Worm (Caenorhabditis elegans) whole organism, L2 larva: ENCODE results near the gene gtf-2A2.

Experiments used
- F13H6.1 ChIP-seq: sonication (generic microtip); optimal IDR thresholded peaks from 2 replicates; lab custom pipeline; 2016; ENCODE audit warnings: missing genetic modification characterization, missing compliant biosample characterization
- R02D3.7 ChIP-seq: fragments of 150-350 bp; optimal IDR thresholded peaks from 2 replicates; lab custom pipeline; 2014; ENCODE audit warnings: missing biosample characterization, missing genetic modification characterization
- Y55F3AM.14 ChIP-seq: fragments of 200-800 bp; sonication (Bioruptor generic); optimal IDR thresholded peaks from 2 replicates; lab custom pipeline; 2018; ENCODE audit warnings: mild to moderate bottlenecking, missing genetic modification characterization, missing compliant biosample characterization
- ZK546.5 ChIP-seq: sonication (generic microtip); optimal IDR thresholded peaks from 2 replicates; lab custom pipeline; 2017; ENCODE audit warnings: missing biosample characterization, missing genetic modification characterization
- alr-1 ChIP-seq: fragments of 150-350 bp; optimal IDR thresholded peaks from 2 replicates; lab custom pipeline; 2014; ENCODE audit warnings: missing biosample characterization, missing genetic modification characterization
- aly-2 ChIP-seq: fragments of 150-350 bp; optimal IDR thresholded peaks from 2 replicates; lab custom pipeline; 2014; ENCODE audit warnings: missing biosample characterization, missing genetic modification characterization
- ama-1 ChIP-seq: fragments of 150-350 bp; optimal IDR thresholded peaks from 2 replicates; lab custom pipeline; 2018; ENCODE audit warnings: inconsistent platforms
- blmp-1 ChIP-seq: sonication (generic microtip); optimal IDR thresholded peaks from 2 replicates; lab custom pipeline; 2017; ENCODE audit warnings: missing genetic modification characterization, mild to moderate bottlenecking, missing compliant biosample characterization, antibody characterized with exemption, moderate library complexity; ENCODE audit not compliant: insufficient read depth
- ceh-16 ChIP-seq: fragments of 150-350 bp; optimal IDR thresholded peaks from 2 replicates; lab custom pipeline; 2014; ENCODE audit warnings: missing biosample characterization, missing genetic modification characterization
- ceh-82 ChIP-seq: fragments of 150-350 bp; optimal IDR thresholded peaks from 2 replicates; lab custom pipeline; 2014; ENCODE audit warnings: missing biosample characterization, missing genetic modification characterization
- crh-2 ChIP-seq: sonication (generic microtip); optimal IDR thresholded peaks from 2 replicates; lab custom pipeline; 2017; ENCODE audit warnings: missing biosample characterization, missing genetic modification characterization
- egl-27 ChIP-seq: sonication (generic microtip); optimal IDR thresholded peaks from 3 replicates; lab custom pipeline; 2017; ENCODE audit warnings: missing biosample characterization, missing genetic modification reagents, missing genetic modification characterization
- elt-1 ChIP-seq: fragments of 150-350 bp; optimal IDR thresholded peaks from 2 replicates; lab custom pipeline; 2014; ENCODE audit warnings: missing biosample characterization, missing genetic modification characterization
- fos-1 ChIP-seq: fragments of 150-350 bp; optimal IDR thresholded peaks from 2 replicates; lab custom pipeline; 2014; ENCODE audit warnings: missing biosample characterization, missing genetic modification characterization
- gmeb-1 ChIP-seq: fragments of 150-350 bp; optimal IDR thresholded peaks from 2 replicates; lab custom pipeline; 2014; ENCODE audit warnings: missing biosample characterization, missing genetic modification characterization
- lin-11 ChIP-seq: fragments of 150-350 bp; sonication (generic microtip); optimal IDR thresholded peaks from 2 replicates; lab custom pipeline; 2014; ENCODE audit warnings: missing biosample characterization, missing genetic modification characterization, inconsistent platforms, mixed read lengths
- lin-13 ChIP-seq: fragments of 150-350 bp; optimal IDR thresholded peaks from 2 replicates; lab custom pipeline; 2014; ENCODE audit warnings: missing biosample characterization, missing genetic modification reagents, missing genetic modification characterization
- lin-39 ChIP-seq: fragments of 150-350 bp; optimal IDR thresholded peaks from 2 replicates; lab custom pipeline; 2014; ENCODE audit warnings: missing biosample characterization, missing genetic modification reagents, missing genetic modification characterization
- lsy-2 ChIP-seq, 2 experiments: fragments of 150-350 bp in 1 of 2; sonication (generic microtip) in 1 of 2; optimal IDR thresholded peaks; 2 replicates each; lab custom pipeline; 2014 to 2017; ENCODE audit warnings: missing biosample characterization in 2 of 2, missing genetic modification characterization in 2 of 2
- mab-5 ChIP-seq: fragments of 150-350 bp; optimal IDR thresholded peaks from 2 replicates; lab custom pipeline; 2014; ENCODE audit warnings: missing biosample characterization, missing genetic modification characterization
- mbf-1 ChIP-seq: sonication (generic microtip); optimal IDR thresholded peaks from 2 replicates; lab custom pipeline; 2017; ENCODE audit warnings: missing biosample characterization, missing genetic modification characterization
- mdl-1 ChIP-seq, 2 experiments: fragments of 150-350 bp in 1 of 2; sonication (generic microtip) in 1 of 2; optimal IDR thresholded peaks; 2 replicates each; lab custom pipeline; 2017; ENCODE audit warnings: missing biosample characterization in 2 of 2, missing genetic modification characterization in 2 of 2
- nhr-10 ChIP-seq: sonication (generic microtip); optimal IDR thresholded peaks from 2 replicates; lab custom pipeline; 2017; ENCODE audit warnings: missing biosample characterization, missing genetic modification characterization
- nhr-12 ChIP-seq: fragments of 150-350 bp; optimal IDR thresholded peaks from 2 replicates; lab custom pipeline; 2014; ENCODE audit warnings: missing biosample characterization, missing genetic modification characterization
- nhr-237 ChIP-seq: fragments of 150-350 bp; optimal IDR thresholded peaks from 2 replicates; lab custom pipeline; 2014; ENCODE audit warnings: missing biosample characterization, missing genetic modification characterization
- nhr-25 ChIP-seq: fragments of 150-350 bp; sonication (generic microtip); optimal IDR thresholded peaks from 3 replicates; lab custom pipeline; 2014; ENCODE audit warnings: missing biosample characterization, missing genetic modification characterization
- nhr-6 ChIP-seq: fragments of 150-350 bp; optimal IDR thresholded peaks from 2 replicates; lab custom pipeline; 2014; ENCODE audit warnings: missing biosample characterization, missing genetic modification characterization
- nhr-77 ChIP-seq: fragments of 150-350 bp; optimal IDR thresholded peaks from 2 replicates; lab custom pipeline; 2014; ENCODE audit warnings: missing biosample characterization, missing genetic modification characterization
- sma-3 ChIP-seq: sonication (generic microtip); optimal IDR thresholded peaks from 2 replicates; lab custom pipeline; 2016; ENCODE audit warnings: missing genetic modification reagents, missing genetic modification characterization, missing compliant biosample characterization
- sma-9 ChIP-seq, 2 experiments: fragments of 150-350 bp in 1 of 2; sonication (generic microtip) in 1 of 2; optimal IDR thresholded peaks; 2 replicates each; lab custom pipeline; 2014 to 2016; ENCODE audit warnings: missing genetic modification characterization in 2 of 2, mild to moderate bottlenecking in 1 of 2, missing biosample characterization in 1 of 2, missing compliant biosample characterization in 1 of 2, missing genetic modification reagents in 1 of 2, moderate library complexity in 1 of 2
- snpc-4 ChIP-seq: fragments of 150-350 bp; optimal IDR thresholded peaks from 2 replicates; lab custom pipeline; 2014; ENCODE audit warnings: missing biosample characterization, missing genetic modification characterization
- unc-39 ChIP-seq: fragments of 150-350 bp; optimal IDR thresholded peaks from 2 replicates; lab custom pipeline; 2014; ENCODE audit warnings: missing biosample characterization, missing genetic modification characterization
- unc-55 ChIP-seq: fragments of 150-350 bp; sonication (generic microtip); optimal IDR thresholded peaks from 3 replicates; lab custom pipeline; 2014; ENCODE audit warnings: missing biosample characterization, missing genetic modification reagents, missing genetic modification characterization
- zag-1 ChIP-seq: fragments of 150-350 bp; optimal IDR thresholded peaks from 2 replicates; lab custom pipeline; 2014; ENCODE audit warnings: missing biosample characterization, missing genetic modification characterization
- ztf-1 ChIP-seq: fragments of 200-800 bp; sonication (Bioruptor generic); conservative IDR thresholded peaks from 2 replicates; pipeline ENCODE4 v1.3.6; 2022; ENCODE audit warnings: missing genetic modification characterization, missing compliant biosample characterization
- ztf-11 ChIP-seq: sonication (generic microtip); optimal IDR thresholded peaks from 2 replicates; lab custom pipeline; 2017; ENCODE audit warnings: missing biosample characterization, missing genetic modification characterization
- ztf-4 ChIP-seq: fragments of 150-350 bp; optimal IDR thresholded peaks from 2 replicates; lab custom pipeline; 2014; ENCODE audit warnings: missing biosample characterization, missing genetic modification characterization

gtf-2A2 gene

DNA sequence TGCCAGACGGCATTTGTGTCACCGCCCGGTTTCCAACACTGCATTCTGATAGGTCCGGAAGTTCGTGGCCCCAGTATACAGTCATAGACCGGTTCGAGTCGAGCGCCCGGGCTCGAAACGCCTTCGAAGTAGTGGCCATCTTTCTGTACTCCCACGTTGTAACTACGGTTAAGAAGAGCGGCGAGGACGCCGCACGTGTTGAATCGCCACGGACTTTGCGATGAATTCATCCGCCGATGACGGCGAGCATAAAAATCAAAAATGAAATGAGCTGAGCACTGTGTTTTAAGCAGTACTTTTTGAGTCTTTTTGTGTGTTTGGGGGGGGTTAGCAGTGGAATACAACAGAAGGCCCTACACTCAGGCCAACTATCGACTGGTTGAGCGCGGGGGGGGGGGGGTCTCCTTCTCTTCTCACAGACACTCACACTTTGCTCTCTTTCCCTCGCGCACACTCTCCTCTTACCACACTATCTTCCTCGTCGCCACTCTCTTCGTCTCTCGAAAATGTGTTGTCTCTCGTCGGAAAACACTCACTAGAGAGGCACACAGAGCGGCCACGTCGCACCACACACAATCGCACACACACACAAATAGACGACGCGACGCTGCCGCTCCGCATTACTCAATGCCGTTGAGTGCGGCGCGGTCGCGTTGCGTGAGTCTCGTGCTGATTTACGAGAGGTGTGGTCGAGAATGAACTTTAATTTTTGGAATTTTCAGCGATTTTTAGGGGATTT is 16.2 kb upstream of the gtf-2A2 start, which contains the start of gene epc-1 (continued):
- TF ChIP-seq crh-2 (tag; lab: Kevin White, UChicago) (peak; percentile 99), elt-1 (tag; lab: Kevin White, UChicago) (no peak), aly-2 (tag; lab: Kevin White, UChicago) (no peak), lin-39 (tag; lab: Kevin White, UChicago) (no peak), mab-5 (peak; percentile 79), R02D3.7 (no peak), lsy-2 (tag; optimal IDR thresholded peaks at IDR 0.05; lab: Kevin White, UChicago) (peak; percentile 77 to 90), ztf-11 (tag; lab: Kevin White, UChicago) (no peak), gmeb-1 (tag; lab: Kevin White, UChicago) (peak; percentile 80), nhr-77 (tag; lab: Kevin White, UChicago) (no peak), unc-39 (no peak), ama-1 (lab: Kevin White, UChicago) (peak; percentile 92), nhr-6 (tag; lab: Kevin White, UChicago) (peak; percentile 77), nhr-12 (tag; lab: Kevin White, UChicago) (no peak), fos-1 (tag; lab: Kevin White, UChicago) (peak; percentile 90), unc-55 (GFP tag; lab: Kevin White, UChicago) (peak; percentile 93), blmp-1 (tag; lab: Kevin White, UChicago) (peak; percentile 48), ztf-1 (no peak), ZK546.5 (tag; lab: Kevin White, UChicago) (no peak), sma-3 (GFP tag; lab: Kevin White, UChicago) (peak; percentile 94), mbf-1 (no peak), egl-27 (tag; lab: Kevin White, UChicago) (peak; percentile 78), lin-13 (peak; percentile 85), Y55F3AM.14 (GFP tag; lab: Kevin White, UChicago) (peak; percentile 88), ceh-82 (tag; lab: Kevin White, UChicago) (peak; percentile 57)

DNA sequence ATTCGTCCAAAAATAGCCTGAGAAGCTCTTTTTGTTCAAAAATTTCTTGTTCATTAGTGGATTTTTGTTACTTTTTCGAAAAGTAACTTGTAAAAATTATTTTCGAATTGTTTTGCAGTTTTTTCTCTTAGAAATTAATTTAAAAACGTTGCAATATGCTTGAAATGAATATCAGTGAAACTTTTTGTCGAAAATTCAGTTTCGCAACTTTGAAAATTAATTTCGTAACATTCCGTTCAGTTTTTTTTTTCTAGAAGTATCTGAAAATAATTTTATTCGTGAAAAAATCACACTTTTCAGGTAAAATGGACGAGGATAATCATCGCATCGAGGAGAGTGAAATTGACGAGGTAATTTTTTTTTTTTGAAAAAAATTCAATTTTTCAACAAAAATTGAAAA is 15.6 kb upstream of the gtf-2A2 start, which contains the start of gene Y111B2A.12:
TSS of gene Y111B2A.12 (plus strand) at position 301 of the 400 bp plus-strand sequence.
- no peak for TF ChIP-seq blmp-1 (tag; lab: Kevin White, UChicago)
- TF ChIP-seq sma-9 (GFP tag; optimal IDR thresholded peaks at IDR 0.05; lab: Kevin White, UChicago) = no peak
- no peak for TF ChIP-seq sma-9 (tag; optimal IDR thresholded peaks at IDR 0.05; lab: Kevin White, UChicago)
- no peak for TF ChIP-seq R02D3.7
- no peak for TF ChIP-seq ceh-82 (tag; lab: Kevin White, UChicago)
- no peak for TF ChIP-seq aly-2 (tag; lab: Kevin White, UChicago)
- no peak for TF ChIP-seq crh-2 (tag; lab: Kevin White, UChicago)
- no peak for TF ChIP-seq mdl-1 (tag; optimal IDR thresholded peaks at IDR 0.05; lab: Kevin White, UChicago)
- no peak for TF ChIP-seq F13H6.1 (tag; lab: Kevin White, UChicago)
- TF ChIP-seq ztf-11 (tag; lab: Kevin White, UChicago) = no peak
- TF ChIP-seq mbf-1 = no peak
- no peak for TF ChIP-seq gmeb-1 (tag; lab: Kevin White, UChicago)
- no peak for TF ChIP-seq nhr-25 (tag; lab: Kevin White, UChicago)
- no peak for TF ChIP-seq zag-1 (tag; lab: Kevin White, UChicago)
- TF ChIP-seq lin-13 = no peak
- no peak for TF ChIP-seq lin-39 (tag; lab: Kevin White, UChicago)
- TF ChIP-seq sma-3 (GFP tag; lab: Kevin White, UChicago) = no peak
- no peak for TF ChIP-seq ztf-4 (tag; lab: Kevin White, UChicago)
- no peak for TF ChIP-seq ZK546.5 (tag; lab: Kevin White, UChicago)

DNA sequence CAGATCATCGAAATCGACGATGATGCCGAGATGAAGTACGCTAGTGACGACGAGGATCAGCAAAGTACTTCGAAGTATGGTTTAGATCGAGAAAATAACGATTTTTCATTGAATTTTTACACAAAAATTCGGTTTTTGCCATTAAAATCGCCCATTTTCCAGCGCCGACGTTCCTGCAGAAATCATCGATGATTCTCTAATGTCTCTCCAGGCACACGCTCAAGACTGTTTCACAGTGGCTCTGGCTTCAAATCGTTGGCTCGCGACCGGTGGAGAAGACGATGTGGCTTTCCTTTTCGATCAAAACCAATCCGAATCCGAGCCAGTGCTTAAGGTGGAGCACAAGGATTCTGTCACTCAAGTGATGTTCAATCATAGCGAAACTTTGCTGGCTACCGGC is 15.2 kb upstream of the gtf-2A2 start:
- TF ChIP-seq gmeb-1 (tag; lab: Kevin White, UChicago) (no peak), ama-1 (lab: Kevin White, UChicago) (peak; percentile 26)

- TF ChIP-seq snpc-4 = no peak
- TF ChIP-seq nhr-10 = no peak
- TF ChIP-seq blmp-1 (tag; lab: Kevin White, UChicago) = no peak
- no peak for TF ChIP-seq mab-5
- no peak for TF ChIP-seq fos-1 (tag; lab: Kevin White, UChicago)
- TF ChIP-seq crh-2 (tag; lab: Kevin White, UChicago) = no peak
- no peak for TF ChIP-seq ceh-16 (tag; lab: Kevin White, UChicago)
- no peak for TF ChIP-seq nhr-6 (tag; lab: Kevin White, UChicago)
- TF ChIP-seq nhr-237 (tag; lab: Kevin White, UChicago) = no peak
- no peak for TF ChIP-seq unc-39
- no peak for TF ChIP-seq alr-1 (tag; lab: Kevin White, UChicago)
- no peak for TF ChIP-seq gmeb-1 (tag; lab: Kevin White, UChicago)
- TF ChIP-seq lin-11 = no peak
- no peak for TF ChIP-seq zag-1 (tag; lab: Kevin White, UChicago)
- TF ChIP-seq ama-1 (lab: Kevin White, UChicago) = no peak
- no peak for TF ChIP-seq aly-2 (tag; lab: Kevin White, UChicago)
Measured at ce11 chrIII:12611414-12611813, 13.2 kb upstream of the gtf-2A2 start.
